Worm (Caenorhabditis elegans) whole organism, L1 larva: ENCODE data around the gene F07F6.8.

Source experiments
- C16A3.4 ChIP-seq: fragments of 150-350 bp; optimal IDR thresholded peaks from 2 replicates; lab custom pipeline; 2014; ENCODE audit warnings: missing biosample characterization, missing genetic modification characterization
- aha-1 ChIP-seq: fragments of 150-350 bp; optimal IDR thresholded peaks from 2 replicates; lab custom pipeline; 2014; ENCODE audit warnings: missing biosample characterization, missing genetic modification characterization
- alr-1 ChIP-seq: fragments of 200-800 bp; sonication (Bioruptor generic); optimal IDR thresholded peaks from 2 replicates; lab custom pipeline; 2018; ENCODE audit warnings: borderline replicate concordance, mild to moderate bottlenecking, missing genetic modification characterization, missing compliant biosample characterization
- aly-2 ChIP-seq: fragments of 150-350 bp; optimal IDR thresholded peaks from 2 replicates; lab custom pipeline; 2014; ENCODE audit warnings: missing biosample characterization, missing genetic modification characterization
- blmp-1 ChIP-seq: fragments of 150-350 bp; optimal IDR thresholded peaks from 2 replicates; lab custom pipeline; 2014; ENCODE audit warnings: missing biosample characterization, missing genetic modification characterization
- ceh-63 ChIP-seq: fragments of 200-800 bp; sonication (Bioruptor generic); optimal IDR thresholded peaks from 2 replicates; lab custom pipeline; 2018; ENCODE audit warnings: mild to moderate bottlenecking, missing genetic modification characterization, missing compliant biosample characterization
- ceh-8 ChIP-seq: fragments of 200-800 bp; sonication (Bioruptor generic); optimal IDR thresholded peaks from 2 replicates; lab custom pipeline; 2018; ENCODE audit warnings: mild to moderate bottlenecking, missing genetic modification characterization, moderate library complexity, missing compliant biosample characterization
- ces-1 ChIP-seq: fragments of 150-350 bp; optimal IDR thresholded peaks from 2 replicates; lab custom pipeline; 2014; ENCODE audit warnings: missing biosample characterization, missing genetic modification reagents, missing genetic modification characterization
- dpl-1 ChIP-seq, 3 experiments: fragments of 150-350 bp in 2 of 3; sonication (generic microtip) in 1 of 3; optimal IDR thresholded peaks; 2 replicates each; lab custom pipeline; 2014 to 2017; ENCODE audit warnings: missing biosample characterization in 3 of 3, missing genetic modification characterization in 3 of 3, missing genetic modification reagents in 3 of 3
- efl-1 ChIP-seq, 4 experiments: fragments of 150-350 bp; optimal IDR thresholded peaks in 3 of 4; peaks in 1 of 4; 1 replicate in 1 of 4; 2 replicates in 3 of 4; lab custom pipeline; 2014; ENCODE audit warnings: missing biosample characterization in 2 of 4, missing genetic modification characterization in 2 of 4, missing genetic modification reagents in 2 of 4
- elt-2 ChIP-seq: sonication (generic microtip); optimal IDR thresholded peaks from 2 replicates; lab custom pipeline; 2016; ENCODE audit warnings: missing genetic modification characterization, mild to moderate bottlenecking, inconsistent platforms, missing compliant biosample characterization, missing genetic modification reagents
- elt-3 ChIP-seq, 6 experiments: fragments of 150-350 bp in 1 of 6; sonication (generic microtip); optimal IDR thresholded peaks; 2 replicates each; lab custom pipeline; 2017 to 2018; ENCODE audit warnings: missing biosample characterization in 6 of 6, missing genetic modification characterization in 6 of 6, inconsistent platforms in 1 of 6
- ets-5 ChIP-seq: fragments of 200-800 bp; sonication (Bioruptor generic); IDR thresholded peaks from 2 replicates; pipeline ENCODE4 v1.3.6; 2022; ENCODE audit warnings: missing genetic modification characterization, missing compliant biosample characterization
- fkh-10 ChIP-seq: sonication (generic microtip); optimal IDR thresholded peaks from 2 replicates; lab custom pipeline; 2017; ENCODE audit warnings: missing biosample characterization, missing genetic modification reagents, missing genetic modification characterization
- fkh-8 ChIP-seq: sonication (generic microtip); optimal IDR thresholded peaks from 2 replicates; lab custom pipeline; 2016; ENCODE audit warnings: mild to moderate bottlenecking, missing genetic modification characterization, missing compliant biosample characterization
- fos-1 ChIP-seq: fragments of 150-350 bp; optimal IDR thresholded peaks from 2 replicates; lab custom pipeline; 2014; ENCODE audit warnings: missing biosample characterization, missing genetic modification characterization
- hpl-2 ChIP-seq: fragments of 150-350 bp; optimal IDR thresholded peaks from 2 replicates; lab custom pipeline; 2014; ENCODE audit warnings: missing biosample characterization, missing genetic modification reagents, missing genetic modification characterization
- lsy-2 ChIP-seq, 2 experiments: fragments of 150-350 bp; optimal IDR thresholded peaks; 2 replicates each; lab custom pipeline; 2014; ENCODE audit warnings: missing biosample characterization in 2 of 2, missing genetic modification characterization in 2 of 2
- nhr-11 ChIP-seq: fragments of 150-350 bp; optimal IDR thresholded peaks from 2 replicates; lab custom pipeline; 2014; ENCODE audit warnings: missing biosample characterization, missing genetic modification characterization
- nhr-47 ChIP-seq: sonication (generic microtip); optimal IDR thresholded peaks from 2 replicates; lab custom pipeline; 2016; ENCODE audit warnings: mild to moderate bottlenecking, missing genetic modification characterization, moderate library complexity, missing compliant biosample characterization
- nhr-71 ChIP-seq: sonication (generic microtip); optimal IDR thresholded peaks from 2 replicates; lab custom pipeline; 2016; ENCODE audit warnings: mild to moderate bottlenecking, missing genetic modification characterization, moderate library complexity, missing compliant biosample characterization
- nhr-76 ChIP-seq: sonication (generic microtip); optimal IDR thresholded peaks from 2 replicates; lab custom pipeline; 2017; ENCODE audit warnings: missing biosample characterization, missing genetic modification characterization
- nhr-90 ChIP-seq: sonication (generic microtip); optimal IDR thresholded peaks from 2 replicates; lab custom pipeline; 2016; ENCODE audit warnings: mild to moderate bottlenecking, missing genetic modification characterization, missing compliant biosample characterization; ENCODE audit not compliant: poor library complexity
- pqm-1 ChIP-seq: sonication (generic microtip); optimal IDR thresholded peaks from 3 replicates; lab custom pipeline; 2017; ENCODE audit warnings: missing biosample characterization, missing genetic modification characterization
- skn-1 ChIP-seq: fragments of 150-350 bp; optimal IDR thresholded peaks from 2 replicates; lab custom pipeline; 2014; ENCODE audit warnings: missing biosample characterization, missing genetic modification characterization
- snpc-4 ChIP-seq: fragments of 150-350 bp; optimal IDR thresholded peaks from 2 replicates; lab custom pipeline; 2014; ENCODE audit warnings: missing biosample characterization, missing genetic modification characterization
- snu-23 ChIP-seq: sonication (generic microtip); optimal IDR thresholded peaks from 2 replicates; lab custom pipeline; 2016; ENCODE audit warnings: missing genetic modification characterization, missing compliant biosample characterization
- sox-4 ChIP-seq: sonication (generic microtip); optimal IDR thresholded peaks from 2 replicates; lab custom pipeline; 2016; ENCODE audit warnings: missing genetic modification characterization, missing compliant biosample characterization
- sup-37 ChIP-seq: fragments of 200-800 bp; sonication (Bioruptor generic); optimal IDR thresholded peaks from 2 replicates; lab custom pipeline; 2018; ENCODE audit warnings: mild to moderate bottlenecking, missing genetic modification characterization, missing compliant biosample characterization
- unc-130 ChIP-seq: fragments of 150-350 bp; optimal IDR thresholded peaks from 2 replicates; lab custom pipeline; 2017; ENCODE audit warnings: missing biosample characterization, missing genetic modification characterization, inconsistent platforms
- zip-4 ChIP-seq: fragments of 200-800 bp; sonication (Bioruptor generic); optimal IDR thresholded peaks from 2 replicates; lab custom pipeline; 2018; ENCODE audit warnings: mild to moderate bottlenecking, missing genetic modification characterization, moderate library complexity, missing compliant biosample characterization

The F07F6.8 gene

DNA sequence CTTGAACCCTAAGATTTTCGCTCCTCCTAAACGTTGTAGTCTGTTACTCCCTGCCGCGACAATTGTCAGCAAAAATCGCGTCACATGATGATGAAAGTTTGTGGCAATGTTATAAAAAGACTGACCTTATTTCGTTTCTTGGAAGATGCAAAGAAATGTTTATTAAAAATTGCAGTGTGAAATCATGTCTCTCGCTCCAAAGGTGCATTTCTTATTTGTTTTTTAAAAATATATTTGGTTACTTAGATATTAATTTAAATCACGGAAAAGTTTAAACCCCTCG, 47.4 kb downstream of the F07F6.8 start (continued):
- TF ChIP-seq skn-1 (tag; lab: Kevin White, UChicago) (peak; percentile 92), alr-1 (tag; lab: Kevin White, UChicago) (no peak), zip-4 (no peak), sup-37 (GFP tag; lab: Kevin White, UChicago) (no peak), nhr-47 (tag; lab: Kevin White, UChicago) (peak; percentile 22), nhr-90 (tag; lab: Kevin White, UChicago) (peak; percentile 25), ceh-8 (GFP tag; lab: Kevin White, UChicago) (no peak), lsy-2 (tag; optimal IDR thresholded peaks at IDR 0.05; lab: Kevin White, UChicago) (no peak), pqm-1 (tag; lab: Kevin White, UChicago) (no peak), aly-2 (tag; lab: Kevin White, UChicago) (no peak), nhr-71 (peak; percentile 64), fos-1 (tag; lab: Kevin White, UChicago) (no peak), dpl-1 (GFP tag; optimal IDR thresholded peaks at IDR 0.05; lab: Kevin White, UChicago) (peak in 1 of 3 experiments; percentile 16), aha-1 (tag; lab: Kevin White, UChicago) (no peak), fkh-8 (tag; lab: Kevin White, UChicago) (no peak), fkh-10 (no peak), elt-3 (tag; optimal IDR thresholded peaks at IDR 0.05; lab: Kevin White, UChicago) (peak in 1 of 6 experiments; percentile 37), hpl-2 (GFP tag; lab: Kevin White, UChicago) (no peak), nhr-76 (tag; lab: Kevin White, UChicago) (no peak), ces-1 (no peak)

DNA sequence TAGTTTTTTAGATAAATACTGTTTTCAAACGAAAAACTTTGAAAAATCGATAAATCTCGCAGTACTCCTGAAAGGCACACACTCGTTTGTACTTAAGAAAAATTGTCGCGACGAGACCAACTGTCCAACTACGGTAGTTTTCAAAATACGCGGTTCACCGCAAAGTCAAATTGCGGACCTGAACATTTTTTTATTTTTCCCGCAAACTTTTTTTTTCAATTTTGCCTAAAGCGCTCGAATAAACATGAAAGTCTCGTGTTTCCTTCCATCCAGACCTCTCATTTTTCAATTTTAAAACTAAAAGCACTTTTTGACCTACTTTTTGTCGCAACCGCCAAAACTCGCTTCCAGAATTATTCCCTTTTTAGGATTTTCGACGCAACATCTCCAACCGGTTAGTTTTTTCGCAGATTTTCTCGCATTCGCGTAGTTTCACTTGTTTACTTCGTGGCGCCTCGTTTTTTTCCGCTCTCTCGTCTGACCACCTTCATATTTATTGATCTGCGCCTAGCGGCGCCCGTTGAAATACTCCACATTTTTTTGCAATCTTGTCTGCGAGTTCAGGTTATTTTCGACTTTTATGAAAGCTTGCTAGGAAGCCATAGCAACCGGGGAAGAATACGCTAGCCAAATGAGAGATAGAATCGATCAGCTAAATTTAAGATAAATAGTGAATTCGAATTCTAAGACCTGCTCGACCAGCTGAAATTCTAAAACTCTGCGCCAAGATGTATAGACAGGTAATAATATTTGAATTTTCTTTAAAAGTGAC, 47.9 kb downstream of the F07F6.8 start, which contains the start of gene prdx-2:
TSS of gene prdx-2 (plus strand) at position 729 of the 772 bp plus-strand sequence.
- no peak for TF ChIP-seq efl-1 (optimal IDR thresholded peaks at IDR 0.05; lab: Kevin White, UChicago)
- TF ChIP-seq efl-1 (GFP tag; optimal IDR thresholded peaks at IDR 0.05 in 1 of 2; lab: Kevin White, UChicago), result peak in 1 of 2 experiments; percentile 40
- no peak for TF ChIP-seq zip-4
- TF ChIP-seq nhr-11 (tag; lab: Kevin White, UChicago), result no peak
- TF ChIP-seq sox-4 (tag; lab: Kevin White, UChicago), result no peak
- TF ChIP-seq elt-2 (tag; lab: Kevin White, UChicago), result no peak
- TF ChIP-seq C16A3.4 (tag; lab: Kevin White, UChicago), result no peak
- TF ChIP-seq nhr-47 (tag; lab: Kevin White, UChicago), result no peak
- TF ChIP-seq fkh-8 (tag; lab: Kevin White, UChicago), result peak; percentile 18
- TF ChIP-seq blmp-1 (tag; lab: Kevin White, UChicago), result peak; percentile 88
- TF ChIP-seq snu-23 (GFP tag; lab: Kevin White, UChicago), result no peak
- TF ChIP-seq lsy-2 (tag; optimal IDR thresholded peaks at IDR 0.05; lab: Kevin White, UChicago), result peak in 1 of 2 experiments; percentile 47
- TF ChIP-seq unc-130, result no peak
- TF ChIP-seq ets-5 (GFP tag; lab: Robert Waterston, UW), result no peak
- TF ChIP-seq ceh-63 (GFP tag; lab: Kevin White, UChicago), result no peak
- TF ChIP-seq, all 84 proteins: peak for 4

DNA sequence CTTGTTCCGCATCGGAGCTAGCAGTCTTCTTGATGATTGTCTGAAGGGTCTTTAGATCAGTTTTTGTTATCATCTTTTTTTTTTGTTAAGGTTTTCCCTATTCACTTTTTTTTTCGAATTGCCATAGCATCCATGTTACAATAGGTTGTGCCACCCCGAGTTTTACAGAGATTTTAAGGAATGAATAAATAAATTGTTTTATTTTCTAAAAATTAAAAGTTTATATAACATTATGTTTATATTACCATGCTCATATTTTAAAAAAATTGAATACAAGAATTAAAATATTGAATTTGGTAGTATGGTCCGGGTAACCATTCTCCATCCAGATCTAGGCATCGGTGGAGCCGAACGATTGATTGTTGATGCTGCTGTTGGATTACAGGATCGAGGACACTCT, 50.6 kb downstream of the F07F6.8 start, which contains the start of gene algn-2:
TSS of gene algn-2 (plus strand) at position 301 of the 400 bp plus-strand sequence.
- TF ChIP-seq snpc-4 (tag; lab: Kevin White, UChicago) (no peak), elt-2 (tag; lab: Kevin White, UChicago) (peak; percentile 14)
